Fruit fly (Drosophila melanogaster): Measurements from ENCODE around the gene BBS8.

The BBS8 gene

DNA sequence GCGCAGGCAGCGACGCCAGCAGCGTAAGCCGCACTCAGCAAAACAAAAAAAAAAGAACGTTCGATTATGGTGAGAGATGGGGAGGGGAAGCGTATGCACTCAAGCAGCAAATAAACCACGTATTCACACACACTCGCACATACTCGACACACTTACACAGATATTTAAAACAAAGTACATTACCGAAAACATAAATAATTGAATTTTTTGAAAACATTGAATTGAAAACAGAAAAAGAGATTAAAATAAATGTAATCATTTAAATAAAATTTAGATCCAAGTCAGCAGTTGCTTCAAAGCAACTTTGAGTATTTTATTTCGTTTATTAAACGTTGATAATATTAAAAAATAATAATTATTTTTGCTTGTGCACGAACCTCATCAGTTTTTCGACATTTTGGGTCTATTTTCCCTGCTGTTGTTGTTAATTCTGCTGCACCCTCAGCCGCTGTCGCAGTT, 48.4 kb downstream of the BBS8 start (continued):
- TF ChIP-seq al (GFP tag; IDR thresholded peaks at IDR 0.05) (no peak), jumu (GFP tag; optimal IDR thresholded peaks at IDR 0.05) (no peak), ab (GFP tag; optimal IDR thresholded peaks at IDR 0.05) (no peak), CG14050 (GFP tag; IDR thresholded peaks at IDR 0.05) (no peak), CG10979 (tag; optimal IDR thresholded peaks at IDR 0.05) (peak; percentile 73), B-H2 (GFP tag; optimal IDR thresholded peaks at IDR 0.05) (no peak), Opbp (GFP tag; IDR thresholded peaks at IDR 0.05; ENCODE audit: partially characterized antibody) (no peak), Bteb2 (GFP tag; optimal IDR thresholded peaks at IDR 0.05) (no peak), CG8765 (GFP tag; IDR thresholded peaks at IDR 0.05) (no peak), D19A (tag; optimal IDR thresholded peaks at IDR 0.05) (peak; percentile 8), CG13296 (GFP tag; optimal IDR thresholded peaks at IDR 0.05) (peak; percentile 28), bowl (GFP tag; IDR thresholded peaks at IDR 0.05) (no peak), Poxn (GFP tag; IDR thresholded peaks at IDR 0.05) (no peak), tgo (GFP tag; IDR thresholded peaks at IDR 0.05) (0 out of 3 replicates have a peak, but pooled peaks have one; percentile 74), eyg (GFP tag; optimal IDR thresholded peaks at IDR 0.05) (no peak), CG3726 (GFP tag; IDR thresholded peaks at IDR 0.05) (no peak), dpn (GFP tag; optimal IDR thresholded peaks at IDR 0.05) (peak in 1 of 2 experiments; percentile 20), Awh (GFP tag; IDR thresholded peaks at IDR 0.05) (no peak), pfk (GFP tag; optimal IDR thresholded peaks at IDR 0.05) (no peak), CG5953 (GFP tag; IDR thresholded peaks at IDR 0.05) (no peak), MTF-1 (GFP tag; optimal IDR thresholded peaks at IDR 0.05; ENCODE audit: borderline replicate concordance) (no peak), Rfx (GFP tag; IDR thresholded peaks at IDR 0.05) (no peak), CG15479 (GFP tag; optimal IDR thresholded peaks at IDR 0.05) (no peak), vfl (GFP tag; optimal IDR thresholded peaks at IDR 0.05) (no peak), CG3163 (GFP tag; optimal IDR thresholded peaks at IDR 0.05) (no peak), stwl (tag; optimal IDR thresholded peaks at IDR 0.05) (no peak), Lim3 (GFP tag; IDR thresholded peaks at IDR 0.05) (no peak), Hmx (GFP tag; optimal IDR thresholded peaks at IDR 0.05) (no peak), E2f1 (GFP tag; IDR thresholded peaks at IDR 0.05) (no peak), CG17912 (GFP tag; optimal IDR thresholded peaks at IDR 0.05) (no peak), CG6765 (GFP tag; optimal IDR thresholded peaks at IDR 0.05) (no peak), MBD-R2 (GFP tag; IDR thresholded peaks at IDR 0.05) (no peak), Eip74EF (GFP tag; optimal IDR thresholded peaks at IDR 0.05) (peak in 1 of 2 experiments; percentile 25), Hmr (GFP tag; optimal IDR thresholded peaks at IDR 0.05) (peak; percentile 76), so (GFP tag; IDR thresholded peaks at IDR 0.05) (no peak), schlank (tag; optimal IDR thresholded peaks at IDR 0.05) (no peak), CG16813 (GFP tag; IDR thresholded peaks at IDR 0.05; ENCODE audit: partially characterized antibody) (no peak), ap (GFP tag; IDR thresholded peaks at IDR 0.05) (no peak), pho (GFP tag; optimal IDR thresholded peaks at IDR 0.05) (no peak), yki (optimal IDR thresholded peaks at IDR 0.05) (no peak), CG12071 (GFP tag; optimal IDR thresholded peaks at IDR 0.05) (no peak), CG13894 (tag; optimal IDR thresholded peaks at IDR 0.05) (no peak), Trl (optimal IDR thresholded peaks at IDR 0.05) (no peak), Trl (GFP tag; optimal IDR thresholded peaks at IDR 0.05) (no peak), Fer3 (tag; optimal IDR thresholded peaks at IDR 0.05) (peak; percentile 73), chinmo (GFP tag; IDR thresholded peaks at IDR 0.05; ENCODE audit: partially characterized antibody) (peak; percentile 64; the same call in 2 of the 4 replicates), crc (GFP tag; optimal IDR thresholded peaks at IDR 0.05) (no peak), ATbp (GFP tag; optimal IDR thresholded peaks at IDR 0.05) (peak; percentile 71), E2f2 (GFP tag; IDR thresholded peaks at IDR 0.05) (no peak; the same call in 1 of the 2 replicates), ttk (GFP tag; IDR thresholded peaks at IDR 0.05) (no peak), CG13775 (GFP tag; optimal IDR thresholded peaks at IDR 0.05) (peak; percentile 61), Xrp1 (GFP tag; IDR thresholded peaks at IDR 0.05) (peak; percentile 76; the same call in 1 of the 2 replicates)
